Worm (Caenorhabditis elegans): ENCODE measurements around the gene gex-4.

ce11 chrIII:12194190-12194589 lies 24.2 kb downstream of the gex-4 start, which contains the start of gene Y75B8A.44:
- TF ChIP-seq fkh-10 (GFP tag; optimal IDR thresholded peaks at IDR 0.05) (no peak), ets-4 (tag; optimal IDR thresholded peaks at IDR 0.05) (no peak), hlh-8 (tag; optimal IDR thresholded peaks at IDR 0.05) (no peak), nhr-11 (tag; optimal IDR thresholded peaks at IDR 0.05) (no peak), Y22D7AL.16 (tag; optimal IDR thresholded peaks at IDR 0.05) (no peak), pha-4 (tag; optimal IDR thresholded peaks at IDR 0.05) (no peak), tbx-2 (tag; optimal IDR thresholded peaks at IDR 0.05) (no peak), C38D4.7 (GFP tag; optimal IDR thresholded peaks at IDR 0.05) (no peak), fkh-6 (tag; optimal IDR thresholded peaks at IDR 0.05) (no peak), ceh-34 (tag; optimal IDR thresholded peaks at IDR 0.05) (no peak), F13H6.1 (tag; optimal IDR thresholded peaks at IDR 0.05) (no peak), T23F11.4 (GFP tag; optimal IDR thresholded peaks at IDR 0.05) (no peak), odd-2 (tag; optimal IDR thresholded peaks at IDR 0.05) (no peak), nfya-1 (tag; optimal IDR thresholded peaks at IDR 0.05) (no peak)
